Worm (Caenorhabditis elegans) whole organism, mixed stage, embryonic: Measurements from ENCODE around the gene F54H5.3.

ENCODE experiments used
- ces-1 ChIP-seq: fragments of 150-350 bp; optimal IDR thresholded peaks from 2 replicates; lab custom pipeline; 2014; ENCODE audit warnings: missing biosample characterization, missing genetic modification reagents, missing genetic modification characterization
- elt-1 ChIP-seq: sonication (generic microtip); optimal IDR thresholded peaks from 2 replicates; lab custom pipeline; 2017; ENCODE audit warnings: missing genetic modification characterization, mild to moderate bottlenecking, missing compliant biosample characterization, antibody characterized with exemption, moderate library complexity, borderline replicate concordance; ENCODE audit not compliant: insufficient read depth
- lin-13 ChIP-seq: fragments of 150-350 bp; optimal IDR thresholded peaks from 2 replicates; lab custom pipeline; 2014; ENCODE audit warnings: missing biosample characterization, missing genetic modification characterization
- nhr-12 ChIP-seq: fragments of 150-350 bp; optimal IDR thresholded peaks from 2 replicates; lab custom pipeline; 2014; ENCODE audit warnings: missing biosample characterization, missing genetic modification characterization
- nhr-28 ChIP-seq: fragments of 150-350 bp; optimal IDR thresholded peaks from 2 replicates; lab custom pipeline; 2014; ENCODE audit warnings: missing biosample characterization, missing genetic modification characterization
- pha-4 ChIP-seq: fragments of 150-350 bp; optimal IDR thresholded peaks from 2 replicates; lab custom pipeline; 2018; ENCODE audit warnings: missing biosample characterization, missing genetic modification reagents, missing genetic modification characterization
- ztf-11 ChIP-seq: fragments of 150-350 bp; optimal IDR thresholded peaks from 2 replicates; lab custom pipeline; 2014; ENCODE audit warnings: missing biosample characterization, missing genetic modification characterization

- TF ChIP-seq nhr-28 (tag; lab: Kevin White, UChicago), result no peak
- TF ChIP-seq ztf-11, result no peak
- TF ChIP-seq nhr-12 (tag; lab: Kevin White, UChicago), result no peak
- TF ChIP-seq pha-4 (tag; lab: Kevin White, UChicago), result no peak
- no peak for TF ChIP-seq lin-13 (tag; lab: Kevin White, UChicago)
- TF ChIP-seq elt-1, result no peak
- TF ChIP-seq ces-1, result no peak
These were observed 7.8 kb downstream of the F54H5.3 start for ce11 chrII:6629775-6630174.
